Worm (Caenorhabditis elegans): ENCODE results near the gene clp-2.

DNA sequence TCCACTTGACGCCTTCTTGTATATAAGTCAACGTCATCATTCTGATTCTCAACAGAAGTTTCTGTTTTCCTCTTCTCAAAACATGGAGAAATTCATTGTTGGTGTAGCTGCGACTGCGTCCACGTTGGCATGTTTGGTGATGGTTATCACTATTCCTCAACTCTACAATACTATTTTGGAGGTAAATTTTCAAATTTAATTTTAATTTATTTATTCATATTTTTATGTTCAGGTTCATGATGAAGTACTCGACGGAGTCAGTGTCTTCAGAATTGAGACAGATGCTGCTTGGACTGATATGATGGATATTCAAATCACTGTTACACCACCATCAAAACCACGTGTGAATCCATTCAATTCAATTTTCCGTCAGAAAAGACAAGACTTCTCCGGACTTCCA lies 44.3 kb upstream of the clp-2 start, which contains the start of gene col-89:
- TF ChIP-seq him-1 (tag; optimal IDR thresholded peaks at IDR 0.05) (no peak), dao-5 (tag; optimal IDR thresholded peaks at IDR 0.05) (no peak), W03F9.2 (tag; optimal IDR thresholded peaks at IDR 0.05) (no peak)

Data from whole organism, L4/young adult.